Fruit fly (Drosophila melanogaster): ENCODE results near the gene PDCD-5.

DNA sequence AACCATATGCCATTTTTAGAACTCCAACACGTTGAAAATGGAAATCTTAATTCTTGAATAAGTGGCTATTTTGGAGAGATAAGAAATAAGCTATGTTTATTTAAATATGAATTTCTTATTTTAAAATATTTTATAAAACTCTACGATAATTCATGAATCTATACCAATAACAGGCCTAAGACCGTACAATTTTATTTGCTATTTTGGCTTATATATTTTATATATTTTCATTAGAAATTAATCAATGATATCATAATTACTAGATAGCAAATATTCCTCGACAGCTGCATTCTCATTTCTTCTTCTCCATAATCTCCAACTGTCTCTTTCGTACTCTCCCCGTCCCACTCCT lies 19.9 kb downstream of the PDCD-5 start:
- no peak for TF ChIP-seq D1 (tag; optimal IDR thresholded peaks at IDR 0.05)
- TF ChIP-seq CG10348 (GFP tag; IDR thresholded peaks at IDR 0.05): no peak

All from whole organism, pupa.